Comparison of ENCODE assay signal across 2 worm cellular contexts in genomic region chrIII:8124323-8124722, ce11.
TF ChIP-seq lines count a peak whose summit lies in the region.

No protein-coding gene starts in this region.

TF ChIP-seq in whole organism, L2 larva, 48 proteins besides CTCF, POLR2A, EP300 and RAD21 (continued from another document):
- no peak for TF ChIP-seq sma-3 (GFP tag; optimal IDR thresholded peaks at IDR 0.05; lab: Kevin White, UChicago)
- TF ChIP-seq sma-9 (GFP tag; optimal IDR thresholded peaks at IDR 0.05; lab: Kevin White, UChicago), result peak; percentile 87
- TF ChIP-seq sma-9 (tag; optimal IDR thresholded peaks at IDR 0.05; lab: Kevin White, UChicago), result no peak
- no peak for TF ChIP-seq nhr-237 (tag; optimal IDR thresholded peaks at IDR 0.05; lab: Kevin White, UChicago)
- peak; percentile 20 to 89 for TF ChIP-seq lsy-2 (tag; optimal IDR thresholded peaks at IDR 0.05; lab: Kevin White, UChicago)
- TF ChIP-seq peb-1 (tag; optimal IDR thresholded peaks at IDR 0.05; lab: Kevin White, UChicago), result no peak
- peak; percentile 90 for TF ChIP-seq crh-2 (tag; optimal IDR thresholded peaks at IDR 0.05; lab: Kevin White, UChicago)
- no peak for TF ChIP-seq zag-1 (tag; optimal IDR thresholded peaks at IDR 0.05; lab: Kevin White, UChicago)
- no peak for TF ChIP-seq skn-1 (tag; optimal IDR thresholded peaks at IDR 0.05; lab: Kevin White, UChicago)
- no peak for TF ChIP-seq elt-1 (tag; optimal IDR thresholded peaks at IDR 0.05; lab: Kevin White, UChicago)
- TF ChIP-seq F13H6.1 (tag; optimal IDR thresholded peaks at IDR 0.05; lab: Kevin White, UChicago), result peak; percentile 80
- no peak for TF ChIP-seq ztf-4 (tag; optimal IDR thresholded peaks at IDR 0.05; lab: Kevin White, UChicago)
- TF ChIP-seq mdl-1 (tag; optimal IDR thresholded peaks at IDR 0.05; lab: Kevin White, UChicago), result peak in 1 of 2 experiments; percentile 46
- no peak for TF ChIP-seq mbf-1 (tag; optimal IDR thresholded peaks at IDR 0.05; lab: Kevin White, UChicago)
- no peak for TF ChIP-seq R02D3.7 (tag; optimal IDR thresholded peaks at IDR 0.05; lab: Kevin White, UChicago)
- no peak for TF ChIP-seq alr-1 (tag; optimal IDR thresholded peaks at IDR 0.05; lab: Kevin White, UChicago)
- TF ChIP-seq nhr-21 (tag; optimal IDR thresholded peaks at IDR 0.05; lab: Kevin White, UChicago), result peak; percentile 72
- no peak for TF ChIP-seq aly-2 (tag; optimal IDR thresholded peaks at IDR 0.05; lab: Kevin White, UChicago)
- no peak for TF ChIP-seq unc-62 (GFP tag; optimal IDR thresholded peaks at IDR 0.05; lab: Kevin White, UChicago)
- TF ChIP-seq nhr-6 (tag; optimal IDR thresholded peaks at IDR 0.05; lab: Kevin White, UChicago), result peak; percentile 50
- no peak for TF ChIP-seq elt-3 (tag; optimal IDR thresholded peaks at IDR 0.05; lab: Kevin White, UChicago)
- no peak for TF ChIP-seq lin-39 (tag; optimal IDR thresholded peaks at IDR 0.05; lab: Kevin White, UChicago)
- no peak for TF ChIP-seq lin-11 (tag; optimal IDR thresholded peaks at IDR 0.05; lab: Kevin White, UChicago)
- TF ChIP-seq nhr-23 (tag; optimal IDR thresholded peaks at IDR 0.05; lab: Kevin White, UChicago), result no peak
- peak; percentile 68 for TF ChIP-seq nhr-129 (tag; optimal IDR thresholded peaks at IDR 0.05; lab: Kevin White, UChicago)

TF ChIP-seq in whole organism, L4 larva, 104 proteins besides CTCF, POLR2A, EP300 and RAD21 (continued from another document):
- TF ChIP-seq nhr-76 (tag; optimal IDR thresholded peaks at IDR 0.05; lab: Kevin White, UChicago) (no peak), ceh-20 (GFP tag; IDR thresholded peaks at IDR 0.05; lab: Robert Waterston, UW) (no peak), php-3 (GFP tag; IDR thresholded peaks at IDR 0.05; lab: Robert Waterston, UW) (no peak), F37D6.2 (tag; optimal IDR thresholded peaks at IDR 0.05; lab: Kevin White, UChicago) (no peak), hlh-11 (tag; optimal IDR thresholded peaks at IDR 0.05; lab: Kevin White, UChicago) (peak; percentile 76), mxl-2 (GFP tag; conservative IDR thresholded peaks at IDR 0.05; lab: Robert Waterston, UW) (no peak), jun-1 (tag; optimal IDR thresholded peaks at IDR 0.05; lab: Kevin White, UChicago) (no peak), ces-1 (GFP tag; optimal IDR thresholded peaks at IDR 0.05; lab: Kevin White, UChicago) (no peak), mdt-29 (GFP tag; IDR thresholded peaks at IDR 0.05; lab: Robert Waterston, UW) (no peak), duxl-1 (tag; optimal IDR thresholded peaks at IDR 0.05; lab: Kevin White, UChicago; ENCODE audit: poor library complexity) (no peak), lir-3 (tag; optimal IDR thresholded peaks at IDR 0.05; lab: Kevin White, UChicago) (no peak), rbr-2 (tag; optimal IDR thresholded peaks at IDR 0.05; lab: Kevin White, UChicago) (peak; percentile 37), F10B5.3 (tag; optimal IDR thresholded peaks at IDR 0.05; lab: Kevin White, UChicago) (no peak), T20F7.1 (GFP tag; optimal IDR thresholded peaks at IDR 0.05; lab: Kevin White, UChicago) (no peak), zfp-2 (tag; optimal IDR thresholded peaks at IDR 0.05; lab: Kevin White, UChicago) (no peak), gei-8 (GFP tag; optimal IDR thresholded peaks at IDR 0.05; lab: Kevin White, UChicago) (peak; percentile 58), unc-62 (GFP tag; optimal IDR thresholded peaks at IDR 0.05 in 1 of 2; lab: Kevin White, UChicago) (peak in 1 of 2 experiments; percentile 52), unc-62 (tag; optimal IDR thresholded peaks at IDR 0.05; lab: Kevin White, UChicago) (no peak), mes-2 (tag; optimal IDR thresholded peaks at IDR 0.05; lab: Kevin White, UChicago; ENCODE audit: poor library complexity, severe bottlenecking) (peak; percentile 69), dpl-1 (GFP tag; optimal IDR thresholded peaks at IDR 0.05; lab: Kevin White, UChicago) (no peak), unc-130 (GFP tag; optimal IDR thresholded peaks at IDR 0.05; lab: Kevin White, UChicago) (no peak), mep-1 (tag; optimal IDR thresholded peaks at IDR 0.05; lab: Kevin White, UChicago) (peak; percentile 87), Y48G9A.11 (GFP tag; IDR thresholded peaks at IDR 0.05; lab: Robert Waterston, UW) (no peak), nhr-48 (tag; optimal IDR thresholded peaks at IDR 0.05; lab: Kevin White, UChicago) (peak; percentile 15), nhr-6 (tag; optimal IDR thresholded peaks at IDR 0.05; lab: Kevin White, UChicago) (peak; percentile 40), nhr-25 (tag; optimal IDR thresholded peaks at IDR 0.05; lab: Kevin White, UChicago; ENCODE audit: borderline replicate concordance, insufficient read depth) (peak; percentile 36), zip-11 (GFP tag; IDR thresholded peaks at IDR 0.05; lab: Robert Waterston, UW) (no peak), cey-2 (tag; optimal IDR thresholded peaks at IDR 0.05; lab: Kevin White, UChicago; ENCODE audit: borderline replicate concordance, insufficient read depth) (no peak), pqm-1 (tag; optimal IDR thresholded peaks at IDR 0.05; lab: Kevin White, UChicago) (peak; percentile 26), snpc-4 (tag; optimal IDR thresholded peaks at IDR 0.05; lab: Kevin White, UChicago) (no peak), ceh-62 (tag; optimal IDR thresholded peaks at IDR 0.05; lab: Kevin White, UChicago) (no peak), lin-15B (tag; optimal IDR thresholded peaks at IDR 0.05; lab: Kevin White, UChicago) (no peak), spr-3 (GFP tag; optimal IDR thresholded peaks at IDR 0.05; lab: Kevin White, UChicago) (no peak), ceh-44 (GFP tag; IDR thresholded peaks at IDR 0.05; lab: Robert Waterston, UW) (no peak), zfp-3 (GFP tag; conservative IDR thresholded peaks at IDR 0.05; lab: Robert Waterston, UW) (no peak), hmg-1.1 (GFP tag; IDR thresholded peaks at IDR 0.05; lab: Robert Waterston, UW) (peak; percentile 53), lin-1 (GFP tag; IDR thresholded peaks at IDR 0.05; lab: Robert Waterston, UW) (no peak), dve-1 (tag; optimal IDR thresholded peaks at IDR 0.05; lab: Kevin White, UChicago; ENCODE audit: insufficient read depth) (peak; percentile 85), zip-2 (tag; optimal IDR thresholded peaks at IDR 0.05; lab: Kevin White, UChicago) (no peak), nhr-237 (tag; optimal IDR thresholded peaks at IDR 0.05; lab: Kevin White, UChicago) (no peak), F44E2.7 (GFP tag; IDR thresholded peaks at IDR 0.05; lab: Robert Waterston, UW) (no peak), tra-1 (GFP tag; IDR thresholded peaks at IDR 0.05; lab: Robert Waterston, UW) (no peak), F26F4.8 (GFP tag; conservative IDR thresholded peaks at IDR 0.05; lab: Robert Waterston, UW) (no peak), aha-1 (tag; lab: Kevin White, UChicago) (peak; percentile 86), snpc-1.2 (GFP tag; IDR thresholded peaks at IDR 0.05; lab: Robert Waterston, UW) (no peak), ceh-32 (tag; optimal IDR thresholded peaks at IDR 0.05; lab: Kevin White, UChicago; ENCODE audit: poor library complexity) (no peak), T26A8.4 (GFP tag; IDR thresholded peaks at IDR 0.05; lab: Robert Waterston, UW) (no peak), nhr-41 (GFP tag; IDR thresholded peaks at IDR 0.05; lab: Robert Waterston, UW) (no peak), sdz-12 (GFP tag; optimal IDR thresholded peaks at IDR 0.05; lab: Kevin White, UChicago) (no peak), hif-1 (tag; optimal IDR thresholded peaks at IDR 0.05; lab: Kevin White, UChicago) (peak in 1 of 2 experiments; percentile 9), attf-4 (tag; optimal IDR thresholded peaks at IDR 0.05; lab: Kevin White, UChicago) (no peak), nhr-111 (GFP tag; optimal IDR thresholded peaks at IDR 0.05; lab: Kevin White, UChicago) (no peak), nhr-102 (tag; optimal IDR thresholded peaks at IDR 0.05; lab: Kevin White, UChicago) (no peak), ceh-28 (tag; optimal IDR thresholded peaks at IDR 0.05; lab: Kevin White, UChicago) (no peak), ceh-82 (tag; optimal IDR thresholded peaks at IDR 0.05; lab: Kevin White, UChicago) (no peak), mxl-3 (GFP tag; optimal IDR thresholded peaks at IDR 0.05; lab: Kevin White, UChicago) (peak; percentile 63), vab-7 (GFP tag; IDR thresholded peaks at IDR 0.05; lab: Robert Waterston, UW) (no peak), fkh-10 (GFP tag; optimal IDR thresholded peaks at IDR 0.05; lab: Kevin White, UChicago) (peak; percentile 44), lim-7 (GFP tag; IDR thresholded peaks at IDR 0.05; lab: Robert Waterston, UW) (no peak), ztf-11 (tag; optimal IDR thresholded peaks at IDR 0.05; lab: Kevin White, UChicago) (no peak), daf-8 (GFP tag; IDR thresholded peaks at IDR 0.05; lab: Robert Waterston, UW) (no peak), tag-97 (GFP tag; IDR thresholded peaks at IDR 0.05; lab: Robert Waterston, UW) (no peak), R02D3.7 (tag; optimal IDR thresholded peaks at IDR 0.05; lab: Kevin White, UChicago) (no peak), lin-39 (tag; optimal IDR thresholded peaks at IDR 0.05; lab: Kevin White, UChicago) (no peak), mdl-1 (tag; optimal IDR thresholded peaks at IDR 0.05; lab: Kevin White, UChicago) (peak; percentile 38 to 89), ama-1 (optimal IDR thresholded peaks at IDR 0.05; lab: Kevin White, UChicago) (no peak), daf-12 (tag; optimal IDR thresholded peaks at IDR 0.05; lab: Kevin White, UChicago) (no peak), dmd-6 (GFP tag; IDR thresholded peaks at IDR 0.05; lab: Robert Waterston, UW) (peak; percentile 49), set-16 (GFP tag; IDR thresholded peaks at IDR 0.05; lab: Robert Waterston, UW) (no peak), ctbp-1 (GFP tag; IDR thresholded peaks at IDR 0.05; lab: Robert Waterston, UW) (no peak), pha-4 (GFP tag; IDR thresholded peaks at IDR 0.05; lab: Robert Waterston, UW) (no peak), pha-4 (tag; optimal IDR thresholded peaks at IDR 0.05; lab: Kevin White, UChicago) (no peak), ztf-7 (tag; optimal IDR thresholded peaks at IDR 0.05; lab: Kevin White, UChicago) (no peak), nhr-10 (tag; optimal IDR thresholded peaks at IDR 0.05; lab: Kevin White, UChicago) (no peak), F49E8.2 (tag; optimal IDR thresholded peaks at IDR 0.05; lab: Kevin White, UChicago; ENCODE audit: borderline replicate concordance) (no peak), nhr-42 (GFP tag; IDR thresholded peaks at IDR 0.05; lab: Robert Waterston, UW) (no peak), Y5F2A.4 (GFP tag; optimal IDR thresholded peaks at IDR 0.05; lab: Kevin White, UChicago) (no peak), saeg-2 (GFP tag; IDR thresholded peaks at IDR 0.05; lab: Robert Waterston, UW) (no peak), dmd-8 (GFP tag; IDR thresholded peaks at IDR 0.05; lab: Robert Waterston, UW) (no peak), lin-38 (GFP tag; IDR thresholded peaks at IDR 0.05; lab: Robert Waterston, UW) (no peak), ZK337.2 (GFP tag; IDR thresholded peaks at IDR 0.05; lab: Robert Waterston, UW) (no peak), nhr-11 (tag; optimal IDR thresholded peaks at IDR 0.05; lab: Kevin White, UChicago) (peak; percentile 30)
